Worm (Caenorhabditis elegans): Measurements from ENCODE around the gene T06D8.2.

- TF ChIP-seq ama-1 (optimal IDR thresholded peaks at IDR 0.05): no peak
- TF ChIP-seq sea-1 (GFP tag; conservative IDR thresholded peaks at IDR 0.05): no peak
- no peak for TF ChIP-seq F13C5.2 (tag; optimal IDR thresholded peaks at IDR 0.05)
- TF ChIP-seq hnd-1 (tag; optimal IDR thresholded peaks at IDR 0.05): no peak
- no peak for TF ChIP-seq ceh-36 (tag; optimal IDR thresholded peaks at IDR 0.05)
- no peak for TF ChIP-seq pes-1 (GFP tag; IDR thresholded peaks at IDR 0.05)
- TF ChIP-seq hmbx-1 (tag; optimal IDR thresholded peaks at IDR 0.05): no peak
- TF ChIP-seq aly-1 (tag; optimal IDR thresholded peaks at IDR 0.05): no peak
- TF ChIP-seq tra-4 (tag; optimal IDR thresholded peaks at IDR 0.05): no peak
- TF ChIP-seq flt-1 (GFP tag; IDR thresholded peaks at IDR 0.05): no peak
- no peak for TF ChIP-seq tbx-37 (GFP tag; conservative IDR thresholded peaks at IDR 0.05)
- TF ChIP-seq scrt-1 (GFP tag; IDR thresholded peaks at IDR 0.05): no peak
- no peak for TF ChIP-seq tbx-11 (GFP tag; IDR thresholded peaks at IDR 0.05)
- no peak for TF ChIP-seq B0310.2 (tag; optimal IDR thresholded peaks at IDR 0.05)
These were observed 49.1 kb upstream of the T06D8.2 start, which contains the start of gene F37H8.6 for ce11 chrII:11177376-11177775.

Data from whole organism, early embryonic.